Worm (Caenorhabditis elegans) whole organism, L4 larva: ENCODE data around the gene nas-39.
A peak's percentile ranks its signal among the peaks of the same experiment; 100 is the strongest.

Experiments
- F44E2.7 ChIP-seq: fragments of 200-800 bp; sonication (Bioruptor generic); IDR thresholded peaks from 2 replicates; pipeline ENCODE4 v2.1.2; 2022; ENCODE audit warnings: missing genetic modification characterization, missing compliant biosample characterization
- F49E8.2 ChIP-seq: sonication (generic microtip); optimal IDR thresholded peaks from 2 replicates; lab custom pipeline; 2016; ENCODE audit warnings: missing compliant biosample characterization, mild to moderate bottlenecking, missing genetic modification characterization, borderline replicate concordance
- Y105C5A.15 ChIP-seq: fragments of 200-800 bp; sonication (Bioruptor generic); IDR thresholded peaks from 2 replicates; pipeline ENCODE4 v1.3.6; 2022; ENCODE audit warnings: missing genetic modification characterization, missing compliant biosample characterization
- aha-1 ChIP-seq: fragments of 150-350 bp; peaks from one replicate; lab custom pipeline; 2014; ENCODE audit warnings: missing biosample characterization, missing genetic modification characterization
- aly-2 ChIP-seq: sonication (generic microtip); optimal IDR thresholded peaks from 2 replicates; lab custom pipeline; 2018; ENCODE audit warnings: missing biosample characterization, missing genetic modification characterization
- arid-1 ChIP-seq: fragments of 200-800 bp; sonication (Bioruptor generic); conservative IDR thresholded peaks from 2 replicates; pipeline ENCODE4 v1.3.6; 2022; ENCODE audit warnings: missing genetic modification reagents, missing genetic modification characterization, missing compliant biosample characterization
- attf-4 ChIP-seq: sonication (generic microtip); optimal IDR thresholded peaks from 3 replicates; lab custom pipeline; 2017; ENCODE audit warnings: missing biosample characterization, missing genetic modification characterization
- ceh-32 ChIP-seq: sonication (generic microtip); optimal IDR thresholded peaks from 2 replicates; lab custom pipeline; 2016; ENCODE audit warnings: mild to moderate bottlenecking, missing genetic modification characterization, missing compliant biosample characterization; ENCODE audit not compliant: poor library complexity
- ceh-62 ChIP-seq: sonication (generic microtip); optimal IDR thresholded peaks from 2 replicates; lab custom pipeline; 2017; ENCODE audit warnings: missing biosample characterization, missing genetic modification characterization
- ceh-82 ChIP-seq: sonication (generic microtip); optimal IDR thresholded peaks from 2 replicates; lab custom pipeline; 2017; ENCODE audit warnings: missing biosample characterization, missing genetic modification characterization
- ces-1 ChIP-seq: fragments of 150-350 bp; sonication (generic microtip); optimal IDR thresholded peaks from 4 replicates; lab custom pipeline; 2014; ENCODE audit warnings: missing biosample characterization, missing genetic modification reagents, missing genetic modification characterization
- daf-16 ChIP-seq, 3 experiments: sonication (generic microtip); optimal IDR thresholded peaks; 2 replicates each; lab custom pipeline; 2016 to 2017; ENCODE audit warnings: missing genetic modification characterization in 3 of 3, missing genetic modification reagents in 3 of 3, mild to moderate bottlenecking in 2 of 3, missing compliant biosample characterization in 2 of 3, missing biosample characterization in 1 of 3, moderate library complexity in 1 of 3
- dmd-6 ChIP-seq: fragments of 200-800 bp; sonication (Bioruptor generic); IDR thresholded peaks from 2 replicates; pipeline ENCODE4 v1.3.6; 2022; ENCODE audit warnings: missing genetic modification reagents, missing genetic modification characterization, missing compliant biosample characterization
- dpl-1 ChIP-seq: fragments of 150-350 bp; optimal IDR thresholded peaks from 2 replicates; lab custom pipeline; 2014; ENCODE audit warnings: missing biosample characterization, missing genetic modification reagents, missing genetic modification characterization
- dve-1 ChIP-seq: sonication (generic microtip); optimal IDR thresholded peaks from 2 replicates; lab custom pipeline; 2017; ENCODE audit warnings: antibody characterized with exemption, mild to moderate bottlenecking, missing genetic modification characterization, missing compliant biosample characterization; ENCODE audit not compliant: insufficient read depth
- gei-8 ChIP-seq: fragments of 200-800 bp; sonication (Bioruptor generic); optimal IDR thresholded peaks from 2 replicates; lab custom pipeline; 2018; ENCODE audit warnings: mild to moderate bottlenecking, missing genetic modification characterization, missing compliant biosample characterization
- hlh-11 ChIP-seq: fragments of 200-800 bp; sonication (Bioruptor generic); optimal IDR thresholded peaks from 2 replicates; lab custom pipeline; 2018; ENCODE audit warnings: mild to moderate bottlenecking, missing genetic modification characterization, missing compliant biosample characterization
- hlh-30 ChIP-seq: sonication (generic microtip); optimal IDR thresholded peaks from 2 replicates; lab custom pipeline; 2017; ENCODE audit warnings: antibody characterized with exemption, mild to moderate bottlenecking, missing genetic modification characterization, missing compliant biosample characterization; ENCODE audit not compliant: insufficient read depth
- lin-1 ChIP-seq: fragments of 200-800 bp; sonication (Bioruptor generic); IDR thresholded peaks from 2 replicates; pipeline ENCODE4 v1.3.6; 2022; ENCODE audit warnings: missing genetic modification reagents, missing genetic modification characterization, missing compliant biosample characterization
- lin-38 ChIP-seq: fragments of 200-800 bp; sonication (Bioruptor generic); IDR thresholded peaks from 2 replicates; pipeline ENCODE4 v1.3.6; 2022; ENCODE audit warnings: missing genetic modification reagents, missing genetic modification characterization, missing compliant biosample characterization
- lsy-2 ChIP-seq, 2 experiments: fragments of 150-350 bp in 1 of 2; sonication (generic microtip) in 1 of 2; optimal IDR thresholded peaks; 2 replicates each; lab custom pipeline; 2014 to 2017; ENCODE audit warnings: missing biosample characterization in 2 of 2, missing genetic modification characterization in 2 of 2
- madf-9 ChIP-seq: fragments of 200-800 bp; sonication (Bioruptor generic); conservative IDR thresholded peaks from 2 replicates; pipeline ENCODE4 v1.3.6; 2022; ENCODE audit warnings: missing genetic modification reagents, missing genetic modification characterization, missing compliant biosample characterization
- mdl-1 ChIP-seq, 2 experiments: fragments of 150-350 bp in 1 of 2; sonication (generic microtip) in 1 of 2; optimal IDR thresholded peaks; 2 replicates each; lab custom pipeline; 2014 to 2017; ENCODE audit warnings: missing biosample characterization in 2 of 2, missing genetic modification characterization in 2 of 2
- mdt-29 ChIP-seq: fragments of 200-800 bp; sonication (Bioruptor generic); IDR thresholded peaks from 2 replicates; pipeline ENCODE4 v1.3.6; 2022; ENCODE audit warnings: missing genetic modification reagents, missing genetic modification characterization, missing compliant biosample characterization
- mxl-3 ChIP-seq: fragments of 200-800 bp; sonication (Bioruptor generic); optimal IDR thresholded peaks from 2 replicates; lab custom pipeline; 2018; ENCODE audit warnings: mild to moderate bottlenecking, missing genetic modification characterization, missing compliant biosample characterization
- nhr-102 ChIP-seq: sonication (generic microtip); optimal IDR thresholded peaks from 2 replicates; lab custom pipeline; 2016; ENCODE audit warnings: mild to moderate bottlenecking, missing genetic modification characterization, moderate library complexity, missing compliant biosample characterization
- nhr-25 ChIP-seq: sonication (generic microtip); optimal IDR thresholded peaks from 2 replicates; lab custom pipeline; 2017; ENCODE audit warnings: missing genetic modification characterization, mild to moderate bottlenecking, missing compliant biosample characterization, antibody characterized with exemption, moderate library complexity, borderline replicate concordance; ENCODE audit not compliant: insufficient read depth
- nhr-28 ChIP-seq: fragments of 150-350 bp; optimal IDR thresholded peaks from 2 replicates; lab custom pipeline; 2014; ENCODE audit warnings: missing biosample characterization, missing genetic modification characterization
- nhr-42 ChIP-seq: fragments of 200-800 bp; sonication (Bioruptor generic); IDR thresholded peaks from 2 replicates; pipeline ENCODE4 v1.3.6; 2022; ENCODE audit warnings: missing genetic modification characterization, missing compliant biosample characterization
- pha-4 ChIP-seq, 2 experiments: fragments of 150-350 bp in 1 of 2; fragments of 200-800 bp in 1 of 2; sonication (Bioruptor generic) in 1 of 2; IDR thresholded peaks in 1 of 2; optimal IDR thresholded peaks in 1 of 2; 2 replicates each; pipeline versions ENCODE4 v1.3.6 to Lab custom; 2014 to 2022; ENCODE audit warnings: missing genetic modification characterization in 2 of 2, missing genetic modification reagents in 2 of 2, missing biosample characterization in 1 of 2, missing compliant biosample characterization in 1 of 2
- php-3 ChIP-seq: fragments of 200-800 bp; sonication (Bioruptor generic); IDR thresholded peaks from 2 replicates; pipeline ENCODE4 v1.3.6; 2022; ENCODE audit warnings: missing genetic modification reagents, missing genetic modification characterization, missing compliant biosample characterization
- pqm-1 ChIP-seq: sonication (generic microtip); optimal IDR thresholded peaks from 2 replicates; lab custom pipeline; 2017; ENCODE audit warnings: missing biosample characterization, missing genetic modification characterization
- rbr-2 ChIP-seq: sonication (generic microtip); optimal IDR thresholded peaks from 2 replicates; lab custom pipeline; 2016; ENCODE audit warnings: missing genotype, missing genetic modification characterization, missing compliant biosample characterization
- saeg-2 ChIP-seq: fragments of 200-800 bp; sonication (Bioruptor generic); IDR thresholded peaks from 2 replicates; pipeline ENCODE4 v1.3.6; 2022; ENCODE audit warnings: missing genetic modification reagents, missing genetic modification characterization, missing compliant biosample characterization
- tra-1 ChIP-seq: fragments of 200-800 bp; sonication (Bioruptor generic); IDR thresholded peaks from 2 replicates; pipeline ENCODE4 v1.3.6; 2022; ENCODE audit warnings: missing genetic modification reagents, missing genetic modification characterization, missing compliant biosample characterization
- unc-62 ChIP-seq, 3 experiments: fragments of 150-350 bp in 1 of 3; sonication (generic microtip); optimal IDR thresholded peaks in 2 of 3; peaks in 1 of 3; 1 replicate in 1 of 3; 2 replicates in 2 of 3; lab custom pipeline; 2014 to 2017; ENCODE audit warnings: missing biosample characterization in 3 of 3, missing genetic modification characterization in 3 of 3, missing genetic modification reagents in 3 of 3, missing genotype in 1 of 3
- vab-7 ChIP-seq: fragments of 200-800 bp; sonication (Bioruptor generic); IDR thresholded peaks from 2 replicates; pipeline ENCODE4 v1.3.6; 2022; ENCODE audit warnings: missing genetic modification reagents, missing genetic modification characterization, missing compliant biosample characterization
- zag-1 ChIP-seq: fragments of 150-350 bp; optimal IDR thresholded peaks from 2 replicates; lab custom pipeline; 2014; ENCODE audit warnings: missing biosample characterization, missing genetic modification characterization
- zfp-2 ChIP-seq: sonication (generic microtip); optimal IDR thresholded peaks from 2 replicates; lab custom pipeline; 2016; ENCODE audit warnings: mild to moderate bottlenecking, missing genetic modification characterization, missing compliant biosample characterization

nas-39 gene

DNA sequence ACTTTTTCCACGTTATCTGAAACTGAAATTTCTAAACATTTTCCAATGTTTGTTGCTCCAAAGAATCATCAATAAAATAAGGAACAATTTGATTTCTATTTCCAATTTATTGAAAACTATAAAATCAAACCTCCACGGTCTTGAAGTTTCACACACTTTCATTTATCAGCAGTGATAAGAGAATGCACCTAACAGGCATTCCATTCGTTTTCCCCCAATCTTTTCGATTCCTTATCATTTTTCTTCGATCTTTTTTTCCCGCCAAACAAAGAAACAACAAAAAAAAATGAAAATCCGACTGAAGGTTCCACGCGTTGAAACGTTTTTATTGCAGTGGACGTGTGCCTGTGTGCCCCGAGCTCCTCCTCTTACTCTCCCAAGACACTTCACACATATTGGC is at the start of gene nas-39:
nas-39 (plus strand) TSS at position 269 of the 400 bp plus-strand sequence.
- TF ChIP-seq rbr-2 (tag; lab: Kevin White, UChicago): no peak
- peak; percentile 49; the same call in 1 of the 2 replicates for TF ChIP-seq php-3 (GFP tag; lab: Robert Waterston, UW)
- peak; percentile 55 for TF ChIP-seq dve-1
- no peak for TF ChIP-seq saeg-2 (GFP tag; lab: Robert Waterston, UW)
- no peak for TF ChIP-seq ces-1 (GFP tag; lab: Kevin White, UChicago)
- peak; percentile 95 for TF ChIP-seq pqm-1 (tag; lab: Kevin White, UChicago)
- peak; percentile 54; the same call in 1 of the 2 replicates for TF ChIP-seq dmd-6 (GFP tag; lab: Robert Waterston, UW)
- no peak for TF ChIP-seq attf-4 (tag; lab: Kevin White, UChicago)
- TF ChIP-seq hlh-11 (tag; lab: Kevin White, UChicago): peak; percentile 46
- peak; percentile 72 for TF ChIP-seq nhr-28 (tag; lab: Kevin White, UChicago)
- no peak for TF ChIP-seq daf-16 (GFP tag; optimal IDR thresholded peaks at IDR 0.05; lab: Kevin White, UChicago)
- TF ChIP-seq daf-16 (tag; optimal IDR thresholded peaks at IDR 0.05; lab: Kevin White, UChicago): peak; percentile 71
- no peak for TF ChIP-seq nhr-42 (GFP tag; lab: Robert Waterston, UW)

DNA sequence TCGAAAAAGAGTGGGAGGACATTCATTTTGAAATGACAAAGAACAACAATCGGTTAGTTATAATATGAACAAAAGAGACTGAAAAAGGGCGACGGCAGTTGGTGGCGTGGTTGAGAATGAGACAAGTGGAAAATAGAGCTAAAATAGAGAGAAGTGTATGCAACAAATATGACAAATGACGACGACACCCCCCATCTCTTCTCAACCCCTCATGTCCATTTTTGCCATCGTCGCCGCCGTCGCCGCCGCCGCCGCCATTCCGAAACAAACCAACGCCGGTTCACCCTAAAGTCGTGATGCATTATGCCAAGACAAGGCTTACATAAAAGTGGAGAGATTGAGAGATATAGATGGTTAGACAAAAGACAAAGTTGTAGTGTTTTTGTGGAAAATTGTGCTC is 47.5 kb upstream of the nas-39 start:
- TF ChIP-seq unc-62 (GFP tag; optimal IDR thresholded peaks at IDR 0.05 in 1 of 2; lab: Kevin White, UChicago): peak in 1 of 2 experiments; percentile 52
- TF ChIP-seq unc-62 (tag; optimal IDR thresholded peaks at IDR 0.05; lab: Kevin White, UChicago): no peak
- peak; percentile 70 for TF ChIP-seq aha-1 (tag; lab: Kevin White, UChicago)
- no peak for TF ChIP-seq gei-8 (GFP tag; lab: Kevin White, UChicago)

ce11 chrX:16411985-16412384 is 44.7 kb upstream of the nas-39 start:
- no peak for TF ChIP-seq php-3 (GFP tag; lab: Robert Waterston, UW)
- TF ChIP-seq pha-4 (GFP tag; IDR thresholded peaks at IDR 0.05; lab: Robert Waterston, UW): no peak
- peak; percentile 61 for TF ChIP-seq pha-4 (tag; optimal IDR thresholded peaks at IDR 0.05; lab: Kevin White, UChicago)

DNA sequence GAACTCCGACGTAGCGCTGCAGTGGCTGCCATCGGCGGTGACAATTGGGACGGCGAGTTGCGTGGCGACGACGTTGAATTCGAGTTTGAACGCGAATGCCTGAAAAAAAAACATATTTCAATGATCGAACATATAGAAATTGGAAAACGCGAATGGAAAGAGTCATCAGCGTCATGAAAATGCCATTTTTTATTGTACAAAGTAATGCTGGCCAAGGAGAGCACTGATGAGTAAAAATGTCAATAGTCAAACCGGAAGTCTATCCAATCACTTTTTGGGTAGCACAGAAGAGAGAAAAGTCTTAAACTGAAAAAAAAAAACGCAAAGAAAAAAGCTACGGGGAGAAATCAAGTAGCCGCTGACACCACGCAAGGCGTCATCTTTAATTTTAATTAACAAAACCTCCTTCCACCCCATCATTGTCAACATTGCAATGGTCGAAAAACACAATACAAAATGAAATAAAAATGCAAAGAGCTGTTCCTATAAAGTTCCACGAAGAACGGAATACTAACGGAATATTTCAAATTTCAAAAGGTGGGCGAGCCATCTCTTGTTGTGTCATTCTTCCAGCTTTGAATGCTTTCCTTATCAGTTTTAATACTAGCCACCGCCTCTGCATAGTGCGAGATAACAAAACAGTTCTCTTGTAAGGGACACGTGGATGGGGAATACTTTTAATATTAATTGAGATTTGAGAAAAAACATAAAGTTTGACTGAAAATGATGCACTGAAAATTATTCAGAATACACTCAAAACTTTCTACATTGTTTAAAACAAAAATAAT is 43.3 kb upstream of the nas-39 start:
- TF ChIP-seq nhr-25 (no peak), lin-1 (GFP tag; lab: Robert Waterston, UW) (no peak), ceh-62 (no peak), ceh-32 (tag; lab: Kevin White, UChicago) (no peak), gei-8 (GFP tag; lab: Kevin White, UChicago) (no peak), dpl-1 (GFP tag; lab: Kevin White, UChicago) (no peak), tra-1 (GFP tag; lab: Robert Waterston, UW) (no peak), aly-2 (no peak), zfp-2 (tag; lab: Kevin White, UChicago) (no peak), nhr-102 (tag; lab: Kevin White, UChicago) (no peak), lsy-2 (tag; optimal IDR thresholded peaks at IDR 0.05; lab: Kevin White, UChicago) (no peak), mdt-29 (GFP tag; lab: Robert Waterston, UW) (no peak), dmd-6 (GFP tag; lab: Robert Waterston, UW) (peak; percentile 48), F49E8.2 (tag; lab: Kevin White, UChicago) (no peak), arid-1 (GFP tag; lab: Robert Waterston, UW) (no peak), pqm-1 (tag; lab: Kevin White, UChicago) (peak; percentile 77), ceh-82 (tag; lab: Kevin White, UChicago) (no peak), unc-62 (GFP tag; optimal IDR thresholded peaks at IDR 0.05 in 1 of 2; lab: Kevin White, UChicago) (no peak), unc-62 (tag; optimal IDR thresholded peaks at IDR 0.05; lab: Kevin White, UChicago) (no peak), mxl-3 (GFP tag; lab: Kevin White, UChicago) (peak; percentile 22), aha-1 (tag; lab: Kevin White, UChicago) (peak; percentile 95), zag-1 (tag; lab: Kevin White, UChicago) (no peak), nhr-28 (tag; lab: Kevin White, UChicago) (peak; percentile 33), daf-16 (GFP tag; optimal IDR thresholded peaks at IDR 0.05; lab: Kevin White, UChicago) (no peak), daf-16 (tag; optimal IDR thresholded peaks at IDR 0.05; lab: Kevin White, UChicago) (peak; percentile 23), madf-9 (GFP tag; lab: Robert Waterston, UW) (no peak), Y105C5A.15 (no peak), lin-38 (GFP tag; lab: Robert Waterston, UW) (no peak), F44E2.7 (GFP tag; lab: Robert Waterston, UW) (no peak), vab-7 (GFP tag; lab: Robert Waterston, UW) (no peak), hlh-30 (tag; lab: Kevin White, UChicago) (peak; percentile 7), mdl-1 (tag; optimal IDR thresholded peaks at IDR 0.05; lab: Kevin White, UChicago) (peak in 1 of 2 experiments; percentile 34), hlh-11 (tag; lab: Kevin White, UChicago) (peak; percentile 23)
